Worm (Caenorhabditis elegans): ENCODE data around the gene T26A5.6.

Gene T26A5.6

DNA sequence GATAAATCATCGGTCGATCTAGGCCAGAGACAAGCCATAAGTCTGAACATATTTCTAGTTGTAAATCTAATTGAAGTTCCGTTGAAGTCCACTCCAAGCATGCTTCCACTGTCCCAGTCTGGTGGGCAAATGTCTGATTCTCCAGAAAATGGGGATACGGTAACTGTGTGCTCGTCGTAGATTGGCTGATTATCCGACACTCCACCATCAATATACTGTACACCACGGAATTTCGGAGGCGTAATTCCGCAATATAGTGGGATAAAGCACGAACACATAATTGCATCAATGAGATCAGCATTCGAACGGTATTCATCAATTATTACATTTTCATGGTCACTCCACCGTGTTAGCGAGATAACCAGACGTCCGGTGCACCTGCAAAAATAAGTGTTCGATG, 32.2 kb downstream of the T26A5.6 start (continued):
- TF ChIP-seq cebp-1 (GFP tag; IDR thresholded peaks at IDR 0.05): no peak
- TF ChIP-seq cebp-1 (tag; optimal IDR thresholded peaks at IDR 0.05): no peak
- no peak for TF ChIP-seq K11D2.4 (GFP tag; IDR thresholded peaks at IDR 0.05)
- no peak for TF ChIP-seq aptf-2 (GFP tag; conservative IDR thresholded peaks at IDR 0.05)
- no peak for TF ChIP-seq bed-2 (GFP tag; IDR thresholded peaks at IDR 0.05)
- TF ChIP-seq ets-4 (GFP tag; optimal IDR thresholded peaks at IDR 0.05): no peak

DNA sequence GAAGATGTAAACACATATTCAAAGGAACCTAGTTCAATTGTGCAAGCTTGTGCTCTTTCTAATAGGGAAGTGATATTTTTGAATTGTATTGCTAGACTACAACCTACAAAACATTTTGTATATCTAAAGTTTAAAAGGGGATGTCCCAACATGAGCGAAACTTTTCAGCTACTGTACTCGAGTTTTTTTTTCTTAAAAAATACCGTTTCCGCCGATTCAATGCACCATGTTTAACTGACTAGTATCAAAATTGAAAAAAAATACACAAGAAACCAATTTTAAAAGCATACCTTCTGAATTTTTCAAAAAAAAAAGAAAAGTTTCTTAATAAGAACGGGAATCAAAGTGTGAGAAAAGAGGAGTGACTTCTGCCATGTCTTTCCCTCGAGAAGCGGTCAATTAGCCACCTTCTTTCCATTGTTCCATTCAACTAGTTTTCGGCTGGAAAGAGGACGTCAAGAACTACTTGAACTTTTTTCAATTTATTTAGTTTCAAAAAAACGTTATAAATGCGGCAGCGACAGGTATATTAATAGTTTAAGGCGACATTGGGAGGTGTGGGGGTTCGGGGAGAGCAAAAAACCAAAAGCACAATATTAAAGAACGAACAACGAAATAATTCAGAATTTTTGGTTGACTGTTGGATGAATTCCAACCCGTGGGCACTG, 35.1 kb downstream of the T26A5.6 start, which contains the start of gene nas-4:
nas-4 (minus strand) TSS at position 351 of the 668 bp plus-strand sequence.
- TF ChIP-seq hrde-1 (tag; optimal IDR thresholded peaks at IDR 0.05; ENCODE audit: borderline replicate concordance) (no peak), unc-130 (GFP tag; optimal IDR thresholded peaks at IDR 0.05) (no peak), let-607 (tag; optimal IDR thresholded peaks at IDR 0.05) (peak in 1 of 2 experiments; percentile 13), ztf-26 (tag; optimal IDR thresholded peaks at IDR 0.05) (no peak), nfyb-1 (GFP tag; IDR thresholded peaks at IDR 0.05) (peak; percentile 69), fkh-3 (tag; optimal IDR thresholded peaks at IDR 0.05) (peak; percentile 22), F37B4.10 (GFP tag; IDR thresholded peaks at IDR 0.05) (no peak), D2030.7 (GFP tag; IDR thresholded peaks at IDR 0.05) (no peak), hmg-20 (GFP tag; IDR thresholded peaks at IDR 0.05) (no peak), mel-28 (tag; optimal IDR thresholded peaks at IDR 0.05; ENCODE audit: borderline replicate concordance) (peak; percentile 29), let-526 (GFP tag; IDR thresholded peaks at IDR 0.05) (no peak), ceh-27 (GFP tag; optimal IDR thresholded peaks at IDR 0.05) (peak; percentile 35), egl-44 (GFP tag; IDR thresholded peaks at IDR 0.05) (0 out of 2 replicates have a peak, but pooled peaks have one; percentile 18), madf-8 (GFP tag; conservative IDR thresholded peaks at IDR 0.05) (no peak), F55B11.4 (tag; optimal IDR thresholded peaks at IDR 0.05; ENCODE audit: borderline replicate concordance, insufficient read depth) (no peak), cebp-2 (GFP tag; IDR thresholded peaks at IDR 0.05) (peak; percentile 5; the same call in 1 of the 2 replicates), athp-1 (tag; optimal IDR thresholded peaks at IDR 0.05) (peak; percentile 64), tlf-1 (GFP tag; optimal IDR thresholded peaks at IDR 0.05) (peak; percentile 24), F33H1.4 (GFP tag; IDR thresholded peaks at IDR 0.05) (no peak), pbrm-1 (GFP tag; IDR thresholded peaks at IDR 0.05) (0 out of 2 replicates have a peak, but pooled peaks have one; percentile 25), Y95B8A.8 (GFP tag; IDR thresholded peaks at IDR 0.05) (no peak), nhr-179 (tag; optimal IDR thresholded peaks at IDR 0.05) (peak; percentile 14), lin-40 (tag; optimal IDR thresholded peaks at IDR 0.05) (peak; percentile 29), ets-4 (GFP tag; optimal IDR thresholded peaks at IDR 0.05) (no peak), Y53G8AR.9 (GFP tag; conservative IDR thresholded peaks at IDR 0.05) (peak; percentile 59; the same call in 1 of the 2 replicates), B0035.1 (tag; optimal IDR thresholded peaks at IDR 0.05) (peak; percentile 75), cebp-1 (GFP tag; IDR thresholded peaks at IDR 0.05) (0 out of 2 replicates have a peak, but pooled peaks have one; percentile 38), cebp-1 (tag; optimal IDR thresholded peaks at IDR 0.05) (peak; percentile 71), nhr-120 (GFP tag; IDR thresholded peaks at IDR 0.05) (0 out of 2 replicates have a peak, but pooled peaks have one; percentile 5), sdz-38 (tag; optimal IDR thresholded peaks at IDR 0.05) (no peak), Y56A3A.18 (GFP tag; IDR thresholded peaks at IDR 0.05) (peak; percentile 20; the same call in 1 of the 2 replicates), madf-3 (GFP tag; IDR thresholded peaks at IDR 0.05) (0 out of 2 replicates have a peak, but pooled peaks have one; percentile 70), lag-1 (GFP tag; IDR thresholded peaks at IDR 0.05) (no peak), ekl-4 (GFP tag; IDR thresholded peaks at IDR 0.05) (0 out of 2 replicates have a peak, but pooled peaks have one; percentile 12), lsy-27 (tag; optimal IDR thresholded peaks at IDR 0.05; ENCODE audit: borderline replicate concordance, insufficient read depth) (no peak), mes-4 (tag; optimal IDR thresholded peaks at IDR 0.05) (no peak), repo-1 (tag; optimal IDR thresholded peaks at IDR 0.05) (peak; percentile 60), ceh-58 (GFP tag; IDR thresholded peaks at IDR 0.05) (no peak), snpc-3.4 (tag; optimal IDR thresholded peaks at IDR 0.05) (no peak), lin-26 (GFP tag; IDR thresholded peaks at IDR 0.05) (peak; percentile 80), lsl-1 (GFP tag; optimal IDR thresholded peaks at IDR 0.05) (no peak), ztf-3 (GFP tag; optimal IDR thresholded peaks at IDR 0.05) (no peak)
